Fruit fly (Drosophila melanogaster) whole organism, embryonic: ENCODE data around the gene CG14961.
A peak's percentile ranks its signal among the peaks of the same experiment; 100 is the strongest.

ENCODE experiments used
- CG10462 ChIP-seq: fragments of 200-800 bp; sonication (Bioruptor generic); optimal IDR thresholded peaks from 2 replicates; lab custom pipeline; 2016; ENCODE audit warnings: missing biosample characterization, missing genetic modification characterization
- CG11696 ChIP-seq: fragments of 200-800 bp; sonication (Bioruptor generic); IDR thresholded peaks from 2 replicates; pipeline ENCODE4 v1.3.6; 2022; ENCODE audit warnings: missing biosample characterization, missing genetic modification characterization
- CG12071 ChIP-seq: fragments of 200-800 bp; sonication (Bioruptor generic); optimal IDR thresholded peaks from 3 replicates; lab custom pipeline; 2018; ENCODE audit warnings: missing biosample characterization, mild to moderate bottlenecking, missing genetic modification characterization
- CG13123 ChIP-seq: fragments of 200-800 bp; sonication (Bioruptor generic); optimal IDR thresholded peaks from 2 replicates; lab custom pipeline; 2016; ENCODE audit warnings: missing biosample characterization, missing genetic modification characterization
- CG14965 ChIP-seq: fragments of 200-800 bp; sonication (Bioruptor generic); optimal IDR thresholded peaks from 2 replicates; lab custom pipeline; 2016; ENCODE audit warnings: missing biosample characterization, missing genetic modification characterization, borderline replicate concordance
- CG15073 ChIP-seq: fragments of 200-800 bp; sonication (Bioruptor generic); optimal IDR thresholded peaks from 2 replicates; lab custom pipeline; 2016; ENCODE audit warnings: missing biosample characterization, missing genetic modification characterization
- CG17359 ChIP-seq: fragments of 200-800 bp; sonication (Bioruptor generic); optimal IDR thresholded peaks from 3 replicates; lab custom pipeline; 2018; ENCODE audit warnings: missing biosample characterization, mild to moderate bottlenecking, missing genetic modification characterization, moderate library complexity
- CG2116 ChIP-seq: fragments of 200-800 bp; sonication (Bioruptor generic); optimal IDR thresholded peaks from 3 replicates; lab custom pipeline; 2018; ENCODE audit warnings: missing biosample characterization, mild to moderate bottlenecking, missing genetic modification characterization
- CG2202 ChIP-seq: fragments of 200-800 bp; sonication (Bioruptor generic); optimal IDR thresholded peaks from 2 replicates; lab custom pipeline; 2018; ENCODE audit warnings: missing biosample characterization, mild to moderate bottlenecking, missing genetic modification characterization
- CG2889 ChIP-seq: fragments of 200-800 bp; sonication (Bioruptor generic); IDR thresholded peaks from 3 replicates; pipeline ENCODE4 v1.3.6; 2022; ENCODE audit warnings: missing biosample characterization, missing genetic modification characterization
- CG31388 ChIP-seq: fragments of 200-800 bp; sonication (Bioruptor generic); optimal IDR thresholded peaks from 2 replicates; lab custom pipeline; 2016; ENCODE audit warnings: missing biosample characterization, missing genetic modification characterization
- CG3163 ChIP-seq: fragments of 200-800 bp; sonication (Bioruptor generic); optimal IDR thresholded peaks from 3 replicates; lab custom pipeline; 2016; ENCODE audit warnings: missing biosample characterization, missing genetic modification characterization
- CG33557 ChIP-seq: fragments of 200-800 bp; sonication (Bioruptor generic); optimal IDR thresholded peaks from 2 replicates; lab custom pipeline; 2019; ENCODE audit warnings: missing biosample characterization, mild to moderate bottlenecking, missing genetic modification characterization, moderate library complexity
- CG7928 ChIP-seq: fragments of 200-800 bp; sonication (Bioruptor generic); optimal IDR thresholded peaks from 2 replicates; lab custom pipeline; 2017; ENCODE audit warnings: missing biosample characterization, mild to moderate bottlenecking, missing genetic modification characterization
- CG8478 ChIP-seq: fragments of >200 bp; optimal IDR thresholded peaks from 2 replicates; lab custom pipeline; 2018
- CG9437 ChIP-seq: fragments of 200-800 bp; sonication (Bioruptor generic); optimal IDR thresholded peaks from 2 replicates; lab custom pipeline; 2018; ENCODE audit warnings: missing biosample characterization, mild to moderate bottlenecking, missing genetic modification characterization
- CkIIα-i1 ChIP-seq: fragments of 200-800 bp; sonication (Bioruptor generic); IDR thresholded peaks from 2 replicates; pipeline ENCODE4 v1.3.6; 2022; ENCODE audit warnings: missing biosample characterization, missing genetic modification characterization
- CoRest ChIP-seq: fragments of 200-800 bp; sonication (Bioruptor generic); optimal IDR thresholded peaks from 3 replicates; lab custom pipeline; 2018; ENCODE audit warnings: missing biosample characterization, mild to moderate bottlenecking, missing genetic modification characterization, moderate library complexity
- H2.0 ChIP-seq: fragments of 200-800 bp; sonication (Bioruptor generic); IDR thresholded peaks from 2 replicates; pipeline ENCODE4 v1.3.6; 2022; ENCODE audit warnings: missing biosample characterization, missing genetic modification characterization
- Hand ChIP-seq: fragments of 200-800 bp; sonication (Bioruptor generic); optimal IDR thresholded peaks from 2 replicates; lab custom pipeline; 2017; ENCODE audit warnings: mild to moderate bottlenecking, missing biosample characterization, missing genetic modification reagents, missing genetic modification characterization
- Hr51 ChIP-seq, 2 experiments: fragments of 200-800 bp; sonication (Bioruptor generic); optimal IDR thresholded peaks; 2 replicates in 1 of 2; 3 replicates in 1 of 2; lab custom pipeline; 2016 to 2018; ENCODE audit warnings: missing biosample characterization in 2 of 2, missing genetic modification characterization in 2 of 2, mild to moderate bottlenecking in 1 of 2, moderate library complexity in 1 of 2
- Kr ChIP-seq: fragments of 200-800 bp; sonication (Bioruptor generic); optimal IDR thresholded peaks from 2 replicates; lab custom pipeline; 2017; ENCODE audit warnings: missing biosample characterization, mild to moderate bottlenecking, missing genetic modification characterization
- Opbp ChIP-seq: fragments of 200-800 bp; sonication (Bioruptor generic); IDR thresholded peaks from 3 replicates; pipeline ENCODE4 v1.3.6; 2022; ENCODE audit warnings: missing biosample characterization, missing genetic modification characterization; ENCODE audit not compliant: partially characterized antibody
- Sin3A ChIP-seq: fragments of >200 bp; optimal IDR thresholded peaks from 2 replicates; lab custom pipeline; 2018
- Taf1 ChIP-seq: fragments of 200-800 bp; sonication (Bioruptor generic); IDR thresholded peaks from 2 replicates; pipeline ENCODE4 v1.3.6; 2022; ENCODE audit warnings: missing biosample characterization, missing genetic modification characterization
- Tbp ChIP-seq: fragments of >200 bp; optimal IDR thresholded peaks from 2 replicates; lab custom pipeline; 2018; ENCODE audit warnings: missing biosample characterization, missing genetic modification characterization
- abd-A ChIP-seq: fragments of 200-800 bp; sonication (Bioruptor generic); optimal IDR thresholded peaks from 3 replicates; lab custom pipeline; 2019; ENCODE audit warnings: missing biosample characterization, mild to moderate bottlenecking, missing genetic modification characterization, moderate library complexity
- amos ChIP-seq: fragments of 200-800 bp; sonication (Bioruptor generic); IDR thresholded peaks from 2 replicates; pipeline ENCODE4 v1.3.6; 2022; ENCODE audit warnings: missing biosample characterization, missing genetic modification characterization; ENCODE audit not compliant: partially characterized antibody
- ash1 ChIP-seq: fragments of 200-800 bp; sonication (Bioruptor generic); optimal IDR thresholded peaks from 2 replicates; lab custom pipeline; 2018; ENCODE audit warnings: missing biosample characterization, mild to moderate bottlenecking, missing genetic modification characterization
- cato ChIP-seq: fragments of 200-800 bp; sonication (Bioruptor generic); optimal IDR thresholded peaks from 2 replicates; lab custom pipeline; 2016; ENCODE audit warnings: missing biosample characterization, missing genetic modification characterization, borderline replicate concordance
- crp ChIP-seq, 2 experiments: fragments of 200-800 bp; sonication (Bioruptor generic); optimal IDR thresholded peaks; 2 replicates in 1 of 2; 3 replicates in 1 of 2; lab custom pipeline; 2017; ENCODE audit warnings: missing biosample characterization in 2 of 2, missing genetic modification characterization in 2 of 2, mild to moderate bottlenecking in 1 of 2, moderate library complexity in 1 of 2
- cwo ChIP-seq: fragments of 200-800 bp; sonication (Bioruptor generic); optimal IDR thresholded peaks from 3 replicates; lab custom pipeline; 2017; ENCODE audit warnings: missing biosample characterization, missing genetic modification characterization, mild to moderate bottlenecking, moderate library complexity, missing genetic modification reagents
- dpn ChIP-seq, 2 experiments: fragments of 200-800 bp; sonication (Bioruptor generic); optimal IDR thresholded peaks; 3 replicates each; lab custom pipeline; 2016; ENCODE audit warnings: missing biosample characterization in 2 of 2, missing genetic modification characterization in 2 of 2
- en ChIP-seq: fragments of 200-800 bp; sonication (Bioruptor generic); optimal IDR thresholded peaks from 2 replicates; lab custom pipeline; 2016; ENCODE audit warnings: missing biosample characterization, missing genetic modification characterization
- ewg ChIP-seq: fragments of 200-800 bp; sonication (Bioruptor generic); optimal IDR thresholded peaks from 3 replicates; lab custom pipeline; 2017; ENCODE audit warnings: mild to moderate bottlenecking, missing biosample characterization, missing genetic modification reagents, missing genetic modification characterization
- ftz-f1 ChIP-seq: fragments of 200-800 bp; sonication (Bioruptor generic); optimal IDR thresholded peaks from 2 replicates; lab custom pipeline; 2016; ENCODE audit warnings: missing biosample characterization, missing genetic modification characterization
- grau ChIP-seq: fragments of 200-800 bp; optimal IDR thresholded peaks from 3 replicates; lab custom pipeline; 2019; ENCODE audit warnings: missing biosample characterization, mild to moderate bottlenecking, missing genetic modification characterization, moderate library complexity
- jigr1 ChIP-seq: fragments of 200-800 bp; sonication (Bioruptor generic); IDR thresholded peaks from 3 replicates; pipeline ENCODE4 v1.3.6; 2022; ENCODE audit warnings: missing biosample characterization, missing genetic modification characterization
- mld ChIP-seq: fragments of 200-800 bp; sonication (Bioruptor generic); IDR thresholded peaks from 3 replicates; pipeline ENCODE4 v1.3.6; 2022; ENCODE audit warnings: missing biosample characterization, missing genetic modification characterization; ENCODE audit not compliant: partially characterized antibody
- onecut ChIP-seq: fragments of 200-800 bp; sonication (Bioruptor generic); IDR thresholded peaks from 2 replicates; pipeline ENCODE4 v1.3.6; 2022; ENCODE audit warnings: missing biosample characterization, missing genetic modification characterization
- pfk ChIP-seq: fragments of 200-800 bp; sonication (Bioruptor generic); optimal IDR thresholded peaks from 2 replicates; lab custom pipeline; 2018; ENCODE audit warnings: missing biosample characterization, mild to moderate bottlenecking, missing genetic modification characterization, moderate library complexity
- pzg ChIP-seq: fragments of 200-800 bp; sonication (Bioruptor generic); optimal IDR thresholded peaks from 3 replicates; lab custom pipeline; 2018; ENCODE audit warnings: missing biosample characterization, mild to moderate bottlenecking, missing genetic modification characterization, moderate library complexity
- rib ChIP-seq: fragments of 200-800 bp; sonication (Bioruptor generic); IDR thresholded peaks from 2 replicates; pipeline ENCODE4 v1.3.6; 2022; ENCODE audit warnings: missing biosample characterization, missing genetic modification characterization
- sd ChIP-seq: fragments of 200-800 bp; sonication (Bioruptor generic); optimal IDR thresholded peaks from 3 replicates; lab custom pipeline; 2018; ENCODE audit warnings: missing biosample characterization, mild to moderate bottlenecking, missing genetic modification characterization, moderate library complexity
- shn ChIP-seq: fragments of 200-800 bp; sonication (Bioruptor generic); optimal IDR thresholded peaks from 3 replicates; lab custom pipeline; 2016; ENCODE audit warnings: missing biosample characterization, missing genetic modification characterization
- sim ChIP-seq: fragments of 200-800 bp; sonication (Bioruptor generic); IDR thresholded peaks from 2 replicates; pipeline ENCODE4 v1.3.6; 2022; ENCODE audit warnings: missing biosample characterization, missing genetic modification characterization
- slbo ChIP-seq: fragments of 200-800 bp; sonication (Bioruptor generic); IDR thresholded peaks from 2 replicates; pipeline ENCODE4 v1.3.6; 2022; ENCODE audit warnings: missing biosample characterization, missing genetic modification characterization
- wor ChIP-seq: fragments of 200-800 bp; sonication (Bioruptor generic); IDR thresholded peaks from 2 replicates; pipeline ENCODE4 v1.3.6; 2022; ENCODE audit warnings: missing biosample characterization, missing genetic modification characterization
- yki ChIP-seq: fragments of >200 bp; optimal IDR thresholded peaks from 3 replicates; lab custom pipeline; 2018

The CG14961 gene

dm6 chr3L:3325925-3326903 lies 3.6 kb upstream of the CG14961 start, which contains the start of gene Gtpx (continued):
- TF ChIP-seq H2.0 (no peak), CG11696 (no peak), CG2889 (GFP tag; lab: Robert Waterston, UW) (no peak), abd-A (tag; lab: Kevin White, UChicago) (no peak), dpn (GFP tag; optimal IDR thresholded peaks at IDR 0.05; lab: Kevin White, UChicago) (peak; percentile 27 to 57), CG14965 (GFP tag; lab: Kevin White, UChicago) (no peak), jigr1 (GFP tag; lab: Robert Waterston, UW) (no peak), pfk (GFP tag; lab: Kevin White, UChicago) (no peak), CG2116 (GFP tag; lab: Kevin White, UChicago) (peak; percentile 48), CG12071 (GFP tag; lab: Kevin White, UChicago) (no peak), CG9437 (GFP tag; lab: Kevin White, UChicago) (no peak), ftz-f1 (GFP tag; lab: Kevin White, UChicago) (peak; percentile 53), Tbp (GFP tag; lab: Kevin White, UChicago) (no peak), CG31388 (GFP tag; lab: Kevin White, UChicago) (no peak), CkIIα-i1 (GFP tag; lab: Robert Waterston, UW) (no peak), cwo (no peak), rib (GFP tag; lab: Robert Waterston, UW) (no peak), amos (peak; percentile 46), Hr51 (GFP tag; optimal IDR thresholded peaks at IDR 0.05; lab: Kevin White, UChicago) (no peak), Kr (GFP tag; lab: Kevin White, UChicago) (no peak), CG33557 (GFP tag; lab: Kevin White, UChicago) (no peak), ewg (GFP tag; lab: Kevin White, UChicago) (peak; percentile 6), Taf1 (GFP tag; lab: Robert Waterston, UW) (no peak), CG15073 (GFP tag; lab: Kevin White, UChicago) (no peak), sim (GFP tag; lab: Robert Waterston, UW) (no peak), crp (GFP tag; optimal IDR thresholded peaks at IDR 0.05; lab: Kevin White, UChicago) (peak in 1 of 2 experiments; percentile 22), CG17359 (tag; lab: Kevin White, UChicago) (peak; percentile 9), CG2202 (tag; lab: Kevin White, UChicago) (no peak), shn (no peak), cato (no peak), ash1 (GFP tag; lab: Kevin White, UChicago) (no peak), CoRest (tag; lab: Kevin White, UChicago) (peak; percentile 79), mld (GFP tag; lab: Robert Waterston, UW) (no peak), CG3163 (peak; percentile 21), grau (peak; percentile 61), CG10462 (no peak), CG8478 (lab: Kevin White, UChicago) (peak; percentile 30), sd (tag; lab: Kevin White, UChicago) (no peak), Hand (no peak), wor (GFP tag; lab: Robert Waterston, UW) (no peak), en (GFP tag; lab: Kevin White, UChicago) (no peak), yki (lab: Kevin White, UChicago) (no peak), CG13123 (no peak), onecut (GFP tag; lab: Robert Waterston, UW) (no peak; the same call in 1 of the 2 replicates), pzg (GFP tag; lab: Kevin White, UChicago) (peak; percentile 83), slbo (GFP tag; lab: Robert Waterston, UW) (peak; percentile 64), Opbp (no peak), CG7928 (GFP tag; lab: Kevin White, UChicago) (no peak), Sin3A (peak; percentile 96)
